Fruit fly (Drosophila melanogaster): ENCODE data around the gene Lar.

Gene Lar

dm6 chr2L:19576299-19576971 is 10.0 kb upstream of the Lar start (continued):
- no peak for TF ChIP-seq HLH4C (GFP tag; IDR thresholded peaks at IDR 0.05; ENCODE audit: partially characterized antibody)
- TF ChIP-seq sr (GFP tag; IDR thresholded peaks at IDR 0.05): no peak
- TF ChIP-seq cwo (GFP tag; optimal IDR thresholded peaks at IDR 0.05): no peak
- TF ChIP-seq mirr (GFP tag; optimal IDR thresholded peaks at IDR 0.05): no peak
- no peak for TF ChIP-seq ATbp (GFP tag; optimal IDR thresholded peaks at IDR 0.05)
- no peak for TF ChIP-seq Ravus (GFP tag; IDR thresholded peaks at IDR 0.05)
- no peak for TF ChIP-seq peb (GFP tag; IDR thresholded peaks at IDR 0.05)
- no peak for TF ChIP-seq CG31365 (tag; optimal IDR thresholded peaks at IDR 0.05)
- no peak for TF ChIP-seq CG4730 (GFP tag; IDR thresholded peaks at IDR 0.05)
- TF ChIP-seq dan (GFP tag; IDR thresholded peaks at IDR 0.05): no peak
- 0 out of 2 replicates have a peak, but pooled peaks have one; percentile 23 for TF ChIP-seq unc-4 (GFP tag; IDR thresholded peaks at IDR 0.05; ENCODE audit: partially characterized antibody)
- TF ChIP-seq CG8290 (GFP tag; optimal IDR thresholded peaks at IDR 0.05): no peak
- peak in 1 of 2 experiments; percentile 11 for TF ChIP-seq CG8290 (tag; optimal IDR thresholded peaks at IDR 0.05)
- TF ChIP-seq Lim3 (GFP tag; IDR thresholded peaks at IDR 0.05): no peak
- TF ChIP-seq CG7963 (GFP tag; IDR thresholded peaks at IDR 0.05; ENCODE audit: partially characterized antibody): no peak
- TF ChIP-seq lilli (GFP tag; optimal IDR thresholded peaks at IDR 0.05): no peak
- no peak for TF ChIP-seq CG3281 (GFP tag; optimal IDR thresholded peaks at IDR 0.05)
- no peak for TF ChIP-seq ranshi (GFP tag; IDR thresholded peaks at IDR 0.05)
- peak; percentile 11 for TF ChIP-seq CG12071 (GFP tag; optimal IDR thresholded peaks at IDR 0.05)
- TF ChIP-seq ap (GFP tag; IDR thresholded peaks at IDR 0.05): no peak
- TF ChIP-seq scrt (GFP tag; optimal IDR thresholded peaks at IDR 0.05): no peak
- TF ChIP-seq croc (GFP tag; conservative IDR thresholded peaks at IDR 0.05): no peak
- no peak for TF ChIP-seq CG18599 (GFP tag; optimal IDR thresholded peaks at IDR 0.05)
- no peak for TF ChIP-seq CG31224 (GFP tag; IDR thresholded peaks at IDR 0.05)
- no peak for TF ChIP-seq usp (GFP tag; optimal IDR thresholded peaks at IDR 0.05)
- TF ChIP-seq Asciz (GFP tag; optimal IDR thresholded peaks at IDR 0.05): peak; percentile 10
- no peak for TF ChIP-seq CHES-1-like (GFP tag; optimal IDR thresholded peaks at IDR 0.05)
- TF ChIP-seq pho (GFP tag; optimal IDR thresholded peaks at IDR 0.05): no peak
- peak in 1 of 2 experiments; percentile 1 for TF ChIP-seq bsh (GFP tag; optimal IDR thresholded peaks at IDR 0.05)
- no peak for TF ChIP-seq wdn (GFP tag; IDR thresholded peaks at IDR 0.05)
- TF ChIP-seq NK7.1 (GFP tag; optimal IDR thresholded peaks at IDR 0.05): no peak
- no peak for TF ChIP-seq NFAT (GFP tag; IDR thresholded peaks at IDR 0.05)
- no peak for TF ChIP-seq CG3838 (GFP tag; optimal IDR thresholded peaks at IDR 0.05)
- no peak for TF ChIP-seq exex (tag; optimal IDR thresholded peaks at IDR 0.05)
- no peak for TF ChIP-seq CG11398 (GFP tag; optimal IDR thresholded peaks at IDR 0.05)
- no peak for TF ChIP-seq luna (GFP tag; optimal IDR thresholded peaks at IDR 0.05)
- no peak for TF ChIP-seq Doc3 (GFP tag; IDR thresholded peaks at IDR 0.05; ENCODE audit: partially characterized antibody)
- TF ChIP-seq CG13894 (tag; optimal IDR thresholded peaks at IDR 0.05): no peak
- TF ChIP-seq CG13296 (GFP tag; optimal IDR thresholded peaks at IDR 0.05): peak; percentile 61
- TF ChIP-seq CG17385 (GFP tag; optimal IDR thresholded peaks at IDR 0.05): no peak
- no peak for TF ChIP-seq CG9727 (GFP tag; optimal IDR thresholded peaks at IDR 0.05)
- TF ChIP-seq dm (GFP tag; optimal IDR thresholded peaks at IDR 0.05): no peak
- TF ChIP-seq Usf (GFP tag; optimal IDR thresholded peaks at IDR 0.05): no peak
- TF ChIP-seq YL-1 (GFP tag; optimal IDR thresholded peaks at IDR 0.05): peak; percentile 18
- TF ChIP-seq ac (GFP tag; optimal IDR thresholded peaks at IDR 0.05): peak; percentile 40
- TF ChIP-seq NfI (GFP tag; optimal IDR thresholded peaks at IDR 0.05): no peak
- TF ChIP-seq CG12155 (GFP tag; optimal IDR thresholded peaks at IDR 0.05): no peak
- TF ChIP-seq CG5180 (GFP tag; optimal IDR thresholded peaks at IDR 0.05): no peak
- no peak for TF ChIP-seq oc (tag; optimal IDR thresholded peaks at IDR 0.05)
- no peak for TF ChIP-seq PHDP (tag; optimal IDR thresholded peaks at IDR 0.05)

Measured in whole organism, embryonic.